Fruit fly (Drosophila melanogaster) whole organism: ENCODE data around the gene CG5245.
"Not testable (repeated sequence)": the region's sequence is repeated elsewhere in the genome, so short reads cannot be mapped to it uniquely, and the experiment has no call there.

Source experiments
- CG8478 ChIP-seq: fragments of >200 bp; optimal IDR thresholded peaks from 2 replicates; lab custom pipeline; 2018; ENCODE audit warnings: inconsistent platforms
- Dll ChIP-seq: fragments of >200 bp; optimal IDR thresholded peaks from 2 replicates; lab custom pipeline; 2017
- EcR ChIP-seq, 2 experiments: fragments of >200 bp; optimal IDR thresholded peaks; 2 replicates each; lab custom pipeline; 2017; ENCODE audit warnings: missing biosample characterization in 2 of 2, missing genetic modification characterization in 2 of 2, missing genetic modification reagents in 2 of 2
- pan ChIP-seq: fragments of >200 bp; optimal IDR thresholded peaks from 2 replicates; lab custom pipeline; 2017
- psq ChIP-seq: fragments of >200 bp; optimal IDR thresholded peaks from 2 replicates; lab custom pipeline; 2017
- usp ChIP-seq: fragments of >200 bp; optimal IDR thresholded peaks from 2 replicates; lab custom pipeline; 2017; ENCODE audit warnings: missing biosample characterization, missing genetic modification characterization, mixed read lengths

Gene CG5245

DNA sequence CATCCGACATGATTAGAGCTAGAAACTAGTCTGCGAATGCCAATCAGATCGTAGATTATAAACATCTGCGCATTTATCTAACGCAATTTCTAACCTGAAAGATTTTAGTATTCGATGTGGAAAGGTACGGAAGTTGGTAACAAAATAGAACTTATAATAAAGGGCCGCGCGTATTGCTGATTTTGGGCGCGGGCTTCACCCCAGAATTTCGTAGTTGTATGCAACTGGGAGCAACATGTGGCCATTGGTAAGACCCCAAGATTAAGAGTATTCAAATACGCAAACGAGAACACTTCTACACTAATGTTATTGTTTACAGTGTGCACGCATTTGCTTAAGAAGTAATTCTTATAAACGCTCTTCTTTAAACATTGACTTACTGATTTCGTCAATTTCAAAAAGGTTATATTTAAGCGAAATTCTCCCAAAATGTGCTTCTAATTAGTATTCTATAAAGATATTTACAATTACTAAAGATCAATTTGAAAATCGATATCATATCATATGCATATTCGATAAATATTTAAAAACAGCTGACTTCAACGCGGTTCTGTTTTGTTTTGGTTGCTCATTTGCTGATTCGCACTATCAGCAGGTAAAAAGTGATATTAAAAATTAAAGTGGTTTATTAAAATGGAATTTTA is 30.6 kb downstream of the CG5245 start, which contains the start of the genes CG5961 and Polr3C:
TSS of gene CG5961 (minus strand) at position 416 of the 644 bp plus-strand sequence.
TSS of gene Polr3C (plus strand) at position 536 of the 644 bp plus-strand sequence.
- TF ChIP-seq psq (lab: Kevin White, UChicago): no peak
- no peak for TF ChIP-seq Dll (lab: Kevin White, UChicago)
- TF ChIP-seq usp (GFP tag; lab: Kevin White, UChicago): no peak
- no peak for TF ChIP-seq EcR (GFP tag; optimal IDR thresholded peaks at IDR 0.05; lab: Kevin White, UChicago)
- TF ChIP-seq pan: no peak
- no peak for TF ChIP-seq CG8478 (lab: Kevin White, UChicago)

DNA sequence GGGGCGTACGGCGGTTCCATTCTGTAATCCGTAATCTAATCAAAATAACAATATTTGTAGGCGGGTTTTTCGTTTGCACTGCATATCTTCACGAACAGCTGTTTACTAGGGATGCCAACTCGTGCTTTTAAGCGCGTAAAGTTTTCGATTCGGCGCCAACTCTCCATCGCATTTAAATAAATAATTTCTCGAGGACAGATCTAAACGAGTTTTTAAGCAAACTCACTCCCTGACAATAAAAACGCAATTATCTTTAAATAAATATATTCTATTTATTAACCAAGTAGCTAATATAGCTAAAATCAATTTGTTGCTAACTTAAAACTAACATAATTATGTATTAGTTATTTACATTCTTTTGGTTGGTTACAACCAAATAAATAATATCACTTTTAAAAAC is 35.8 kb downstream of the CG5245 start, which contains the start of gene CG5608:
TSS of gene CG5608 (minus strand) at position 101 of the 400 bp plus-strand sequence.
- not testable (repeated sequence) for TF ChIP-seq Dll (lab: Kevin White, UChicago); EcR (GFP tag; optimal IDR thresholded peaks at IDR 0.05; lab: Kevin White, UChicago); pan

DNA sequence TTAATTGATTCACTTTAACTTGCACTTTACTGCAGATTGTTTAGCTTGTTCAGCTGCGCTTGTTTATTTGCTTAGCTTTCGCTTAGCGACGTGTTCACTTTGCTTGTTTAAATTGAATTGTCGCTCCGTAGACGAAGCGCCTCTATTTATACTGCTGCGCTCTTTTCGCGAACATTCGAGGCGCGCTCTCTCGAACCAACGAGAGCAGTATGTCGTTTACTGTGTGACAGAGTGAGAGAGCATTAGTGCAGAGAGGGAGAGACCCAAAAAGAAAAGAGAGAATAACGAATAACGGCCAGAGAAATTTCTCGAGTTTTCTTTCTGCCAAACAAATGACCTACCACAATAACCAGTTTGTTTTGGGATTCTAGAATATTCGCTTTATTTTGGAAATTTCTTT is 38.3 kb downstream of the CG5245 start, which contains the start of gene Hsp70Ba:
TSS of gene Hsp70Ba (minus strand) at position 102 of the 400 bp plus-strand sequence.
- TF ChIP-seq psq (lab: Kevin White, UChicago); Dll (lab: Kevin White, UChicago); EcR (GFP tag; optimal IDR thresholded peaks at IDR 0.05; lab: Kevin White, UChicago): not testable (repeated sequence)
